Fruit fly (Drosophila melanogaster) whole organism, embryonic: ENCODE data around the gene Dok.
A peak's percentile ranks its signal among the peaks of the same experiment; 100 is the strongest.

Source experiments
- Ada2b ChIP-seq: fragments of 200-800 bp; sonication (Bioruptor generic); IDR thresholded peaks from 2 replicates; pipeline ENCODE4 v1.3.6; 2022; ENCODE audit warnings: missing biosample characterization, missing genetic modification characterization
- CG10267 ChIP-seq: fragments of 200-800 bp; sonication (Bioruptor generic); optimal IDR thresholded peaks from 2 replicates; lab custom pipeline; 2018; ENCODE audit warnings: missing biosample characterization, mild to moderate bottlenecking, missing genetic modification characterization, moderate library complexity
- CG10565 ChIP-seq: fragments of 200-800 bp; sonication (Bioruptor generic); optimal IDR thresholded peaks from 3 replicates; lab custom pipeline; 2016; ENCODE audit warnings: missing biosample characterization, mild to moderate bottlenecking, missing genetic modification characterization
- CG10654 ChIP-seq: fragments of 200-800 bp; sonication (Bioruptor generic); optimal IDR thresholded peaks from 2 replicates; lab custom pipeline; 2016; ENCODE audit warnings: missing biosample characterization, missing genetic modification characterization
- CG10979 ChIP-seq: fragments of 200-800 bp; sonication (Bioruptor generic); optimal IDR thresholded peaks from 2 replicates; lab custom pipeline; 2018; ENCODE audit warnings: missing biosample characterization, mild to moderate bottlenecking, missing genetic modification characterization, moderate library complexity
- CG12391 ChIP-seq: fragments of 200-800 bp; sonication (Bioruptor generic); optimal IDR thresholded peaks from 3 replicates; lab custom pipeline; 2018; ENCODE audit warnings: missing biosample characterization, mild to moderate bottlenecking, missing genetic modification characterization, moderate library complexity
- CG13624 ChIP-seq: fragments of 200-800 bp; sonication (Bioruptor generic); optimal IDR thresholded peaks from 2 replicates; lab custom pipeline; 2016; ENCODE audit warnings: missing biosample characterization, missing genetic modification characterization
- CG14014 ChIP-seq: fragments of 200-800 bp; sonication (Bioruptor generic); IDR thresholded peaks from 2 replicates; pipeline ENCODE4 v1.3.6; 2022; ENCODE audit warnings: missing biosample characterization, missing genetic modification characterization
- CG14441 ChIP-seq: fragments of 200-800 bp; sonication (Bioruptor generic); IDR thresholded peaks from 2 replicates; pipeline ENCODE4 v1.3.6; 2022; ENCODE audit warnings: missing biosample characterization, missing genetic modification characterization
- CG15269 ChIP-seq: fragments of 200-800 bp; sonication (Bioruptor generic); optimal IDR thresholded peaks from 2 replicates; lab custom pipeline; 2018; ENCODE audit warnings: missing biosample characterization, mild to moderate bottlenecking, missing genetic modification characterization, moderate library complexity
- CG17328 ChIP-seq: fragments of 200-800 bp; sonication (Bioruptor generic); IDR thresholded peaks from 2 replicates; pipeline ENCODE4 v1.3.6; 2022; ENCODE audit warnings: missing biosample characterization, missing genetic modification characterization
- CG17912 ChIP-seq: fragments of 200-800 bp; sonication (Bioruptor generic); optimal IDR thresholded peaks from 2 replicates; lab custom pipeline; 2018; ENCODE audit warnings: missing biosample characterization, mild to moderate bottlenecking, missing genetic modification characterization
- CG2116 ChIP-seq: fragments of 200-800 bp; sonication (Bioruptor generic); optimal IDR thresholded peaks from 3 replicates; lab custom pipeline; 2018; ENCODE audit warnings: missing biosample characterization, mild to moderate bottlenecking, missing genetic modification characterization
- CG2120 ChIP-seq: fragments of 200-800 bp; sonication (Bioruptor generic); optimal IDR thresholded peaks from 3 replicates; lab custom pipeline; 2016; ENCODE audit warnings: missing biosample characterization, missing genetic modification characterization
- CG2712 ChIP-seq: fragments of 200-800 bp; optimal IDR thresholded peaks from 3 replicates; lab custom pipeline; 2019; ENCODE audit warnings: missing biosample characterization, mild to moderate bottlenecking, missing genetic modification characterization, moderate library complexity
- CG30020 ChIP-seq: fragments of 200-800 bp; optimal IDR thresholded peaks from 2 replicates; lab custom pipeline; 2019; ENCODE audit warnings: missing biosample characterization, mild to moderate bottlenecking, missing genetic modification characterization, moderate library complexity
- CG3163 ChIP-seq: fragments of 200-800 bp; sonication (Bioruptor generic); optimal IDR thresholded peaks from 3 replicates; lab custom pipeline; 2016; ENCODE audit warnings: missing biosample characterization, missing genetic modification characterization
- CG3281 ChIP-seq: fragments of 200-800 bp; sonication (Bioruptor generic); optimal IDR thresholded peaks from 3 replicates; lab custom pipeline; 2017; ENCODE audit warnings: missing biosample characterization, mild to moderate bottlenecking, missing genetic modification characterization
- CG3838 ChIP-seq: fragments of 200-800 bp; sonication (Bioruptor generic); optimal IDR thresholded peaks from 3 replicates; lab custom pipeline; 2016; ENCODE audit warnings: missing biosample characterization, missing genetic modification characterization
- CG3995 ChIP-seq: fragments of 200-800 bp; sonication (Bioruptor generic); optimal IDR thresholded peaks from 3 replicates; lab custom pipeline; 2016; ENCODE audit warnings: missing biosample characterization, missing genetic modification characterization
- CG4328 ChIP-seq: fragments of 200-800 bp; sonication (Bioruptor generic); optimal IDR thresholded peaks from 3 replicates; lab custom pipeline; 2017; ENCODE audit warnings: missing biosample characterization, missing genetic modification reagents, missing genetic modification characterization
- CG4424 ChIP-seq: fragments of 200-800 bp; sonication (Bioruptor generic); optimal IDR thresholded peaks from 3 replicates; lab custom pipeline; 2016; ENCODE audit warnings: missing biosample characterization, missing genetic modification characterization
- CG7963 ChIP-seq: fragments of 200-800 bp; sonication (Bioruptor generic); IDR thresholded peaks from 3 replicates; pipeline ENCODE4 v1.3.6; 2022; ENCODE audit warnings: missing biosample characterization, missing genetic modification characterization; ENCODE audit not compliant: partially characterized antibody
- CG8765 ChIP-seq: fragments of 200-800 bp; sonication (Bioruptor generic); IDR thresholded peaks from 2 replicates; pipeline ENCODE4 v1.3.6; 2022; ENCODE audit warnings: missing biosample characterization, missing genetic modification characterization
- CG9797 ChIP-seq: fragments of 200-800 bp; sonication (Bioruptor generic); optimal IDR thresholded peaks from 3 replicates; lab custom pipeline; 2018; ENCODE audit warnings: missing biosample characterization, mild to moderate bottlenecking, missing genetic modification characterization
- Deaf1 ChIP-seq: fragments of 200-800 bp; optimal IDR thresholded peaks from 3 replicates; lab custom pipeline; 2019; ENCODE audit warnings: missing biosample characterization, mild to moderate bottlenecking, missing genetic modification characterization, moderate library complexity
- Jarid2 ChIP-seq: fragments of 200-800 bp; sonication (Bioruptor generic); optimal IDR thresholded peaks from 3 replicates; lab custom pipeline; 2017; ENCODE audit warnings: mild to moderate bottlenecking, missing biosample characterization, missing genetic modification reagents, missing genetic modification characterization
- Med ChIP-seq: fragments of 200-800 bp; sonication (Bioruptor generic); peaks from one replicate; lab custom pipeline; 2016; ENCODE audit warnings: missing biosample characterization, missing genetic modification characterization, mild to moderate bottlenecking, inconsistent platforms, moderate library complexity
- Optix ChIP-seq: fragments of 200-800 bp; sonication (Bioruptor generic); IDR thresholded peaks from 3 replicates; pipeline ENCODE4 v1.3.6; 2022; ENCODE audit warnings: missing biosample characterization, missing genetic modification characterization
- Scr ChIP-seq: fragments of 200-800 bp; sonication (Bioruptor generic); IDR thresholded peaks from 2 replicates; pipeline ENCODE4 v1.3.6; 2022; ENCODE audit warnings: missing biosample characterization, missing genetic modification characterization; ENCODE audit not compliant: partially characterized antibody
- Side ChIP-seq: fragments of 200-800 bp; sonication (Bioruptor generic); optimal IDR thresholded peaks from 2 replicates; lab custom pipeline; 2016; ENCODE audit warnings: missing biosample characterization, missing genetic modification characterization
- Sox100B ChIP-seq: fragments of 200-800 bp; sonication (Bioruptor generic); optimal IDR thresholded peaks from 3 replicates; lab custom pipeline; 2018; ENCODE audit warnings: missing biosample characterization, mild to moderate bottlenecking, missing genetic modification characterization
- Xbp1 ChIP-seq: fragments of 200-800 bp; sonication (Bioruptor generic); optimal IDR thresholded peaks from 3 replicates; lab custom pipeline; 2016; ENCODE audit warnings: missing biosample characterization, mild to moderate bottlenecking, missing genetic modification characterization
- ash1 ChIP-seq: fragments of 200-800 bp; sonication (Bioruptor generic); optimal IDR thresholded peaks from 2 replicates; lab custom pipeline; 2018; ENCODE audit warnings: missing biosample characterization, mild to moderate bottlenecking, missing genetic modification characterization
- bbx ChIP-seq: fragments of 200-800 bp; sonication (Bioruptor generic); IDR thresholded peaks from 2 replicates; pipeline ENCODE4 v1.3.6; 2022; ENCODE audit warnings: missing biosample characterization, missing genetic modification characterization; ENCODE audit not compliant: partially characterized antibody
- fu2 ChIP-seq: fragments of 200-800 bp; sonication (Bioruptor generic); optimal IDR thresholded peaks from 2 replicates; lab custom pipeline; 2016; ENCODE audit warnings: missing biosample characterization, missing genetic modification characterization
- gcm2 ChIP-seq: fragments of 200-800 bp; sonication (Bioruptor generic); optimal IDR thresholded peaks from 2 replicates; lab custom pipeline; 2016; ENCODE audit warnings: missing biosample characterization, missing genetic modification characterization
- gsb-n ChIP-seq: fragments of 200-800 bp; sonication (Bioruptor generic); optimal IDR thresholded peaks from 3 replicates; lab custom pipeline; 2018; ENCODE audit warnings: missing biosample characterization, mild to moderate bottlenecking, missing genetic modification characterization
- insv ChIP-seq, 2 experiments: fragments of 200-800 bp; sonication (Bioruptor generic); optimal IDR thresholded peaks; 3 replicates each; lab custom pipeline; 2016 to 2018; ENCODE audit warnings: missing biosample characterization in 2 of 2, missing genetic modification characterization in 2 of 2
- kah ChIP-seq: fragments of 200-800 bp; sonication (Bioruptor generic); optimal IDR thresholded peaks from 2 replicates; lab custom pipeline; 2018; ENCODE audit warnings: missing biosample characterization, mild to moderate bottlenecking, missing genetic modification characterization
- lab ChIP-seq: fragments of 200-800 bp; sonication (Bioruptor generic); optimal IDR thresholded peaks from 3 replicates; lab custom pipeline; 2017; ENCODE audit warnings: missing biosample characterization, missing genetic modification characterization, mild to moderate bottlenecking, moderate library complexity, missing genetic modification reagents
- mirr ChIP-seq: fragments of 200-800 bp; sonication (Bioruptor generic); optimal IDR thresholded peaks from 3 replicates; lab custom pipeline; 2018; ENCODE audit warnings: missing biosample characterization, mild to moderate bottlenecking, missing genetic modification characterization
- pfk ChIP-seq: fragments of 200-800 bp; sonication (Bioruptor generic); optimal IDR thresholded peaks from 2 replicates; lab custom pipeline; 2018; ENCODE audit warnings: missing biosample characterization, mild to moderate bottlenecking, missing genetic modification characterization, moderate library complexity
- row ChIP-seq: fragments of 200-800 bp; sonication (Bioruptor generic); IDR thresholded peaks from 3 replicates; pipeline ENCODE4 v1.3.6; 2022; ENCODE audit warnings: missing biosample characterization, missing genetic modification characterization
- sens-2 ChIP-seq: fragments of 200-800 bp; sonication (Bioruptor generic); IDR thresholded peaks from 2 replicates; pipeline ENCODE4 v1.3.6; 2022; ENCODE audit warnings: missing biosample characterization, missing genetic modification characterization
- tna ChIP-seq: fragments of 200-800 bp; sonication (Bioruptor generic); IDR thresholded peaks from 2 replicates; pipeline ENCODE4 v1.3.6; 2022; ENCODE audit warnings: missing biosample characterization, missing genetic modification characterization; ENCODE audit not compliant: partially characterized antibody
- tup ChIP-seq: fragments of 200-800 bp; sonication (Bioruptor generic); optimal IDR thresholded peaks from 2 replicates; lab custom pipeline; 2016; ENCODE audit warnings: missing biosample characterization, mild to moderate bottlenecking, missing genetic modification characterization, moderate library complexity

Gene Dok

DNA sequence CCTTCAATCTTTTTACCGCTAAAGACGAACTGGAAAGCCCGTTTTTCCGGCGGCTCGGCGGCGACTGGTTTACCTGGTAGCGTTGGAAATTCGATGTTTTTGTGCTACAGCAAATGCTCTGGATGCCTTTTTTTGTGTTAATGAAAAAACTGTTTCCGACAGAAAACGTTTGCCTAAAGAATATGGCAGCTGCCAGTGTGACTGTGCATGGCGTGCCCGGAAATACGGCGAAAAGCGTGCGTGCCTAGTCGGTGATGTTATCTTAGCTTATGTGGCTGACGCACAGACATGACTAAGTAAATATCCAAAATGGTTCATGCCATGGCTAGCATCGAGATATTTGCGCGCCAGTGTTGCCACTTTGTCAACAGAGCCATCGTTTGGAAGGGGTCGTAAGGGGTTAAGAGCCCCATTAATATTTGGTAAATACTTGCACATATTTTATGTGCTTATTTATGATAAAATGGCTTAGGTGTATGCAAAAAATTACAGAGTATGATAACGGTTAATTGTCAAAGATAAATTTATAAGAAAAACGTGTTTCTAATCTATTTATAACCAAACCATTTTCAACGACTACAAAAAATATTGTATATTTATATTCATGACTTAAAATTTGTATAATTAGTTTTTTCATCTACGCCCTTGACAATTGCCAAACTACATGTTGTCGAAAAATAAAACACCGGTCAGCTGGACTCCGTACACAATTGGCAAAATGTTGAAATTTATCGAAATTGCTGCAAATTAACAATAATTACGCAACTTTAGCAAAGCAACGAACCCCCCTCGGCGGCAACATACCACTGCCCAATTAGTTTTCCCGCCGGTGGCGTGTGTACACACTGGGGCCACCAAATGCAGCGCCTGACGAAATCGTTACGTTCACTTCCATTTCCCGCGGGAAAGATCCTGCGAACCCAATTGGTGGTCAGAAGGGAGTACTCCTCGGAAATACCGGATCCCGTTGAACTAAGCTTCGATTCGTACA lies 37.7 kb upstream of the Dok start, which contains the start of gene CG2059 (continued):
- TF ChIP-seq CG2712 (tag; lab: Kevin White, UChicago): peak; percentile 53
- no peak for TF ChIP-seq CG17328 (GFP tag; lab: Robert Waterston, UW)
- TF ChIP-seq CG7963 (GFP tag; lab: Robert Waterston, UW): 0 out of 3 replicates have a peak, but pooled peaks have one; percentile 36
- TF ChIP-seq CG30020: peak; percentile 59
- no peak for TF ChIP-seq CG10565 (GFP tag; lab: Kevin White, UChicago)
- peak; percentile 24 for TF ChIP-seq CG10979
- peak; percentile 26 for TF ChIP-seq CG13624
- peak; percentile 49 for TF ChIP-seq Jarid2 (GFP tag; lab: Kevin White, UChicago)
- TF ChIP-seq tup (GFP tag; lab: Kevin White, UChicago): no peak
- TF ChIP-seq CG2120 (GFP tag; lab: Kevin White, UChicago): peak; percentile 56
- no peak for TF ChIP-seq kah (GFP tag; lab: Kevin White, UChicago)
- peak; percentile 3 for TF ChIP-seq Side (GFP tag; lab: Kevin White, UChicago)
- peak; percentile 29 for TF ChIP-seq mirr (GFP tag; lab: Kevin White, UChicago)
- TF ChIP-seq CG15269 (tag; lab: Kevin White, UChicago): peak; percentile 4
- TF ChIP-seq CG10654 (GFP tag; lab: Kevin White, UChicago): peak; percentile 38
- no peak for TF ChIP-seq fu2 (GFP tag; lab: Kevin White, UChicago)
- peak; percentile 23 for TF ChIP-seq ash1 (GFP tag; lab: Kevin White, UChicago)
- TF ChIP-seq CG8765 (GFP tag; lab: Robert Waterston, UW): 0 out of 2 replicates have a peak, but pooled peaks have one; percentile 23
- no peak for TF ChIP-seq sens-2 (GFP tag; lab: Robert Waterston, UW)
- TF ChIP-seq insv (GFP tag; optimal IDR thresholded peaks at IDR 0.05; lab: Kevin White, UChicago): peak in 1 of 2 experiments; percentile 35
- peak; percentile 16 for TF ChIP-seq CG3995 (GFP tag; lab: Kevin White, UChicago)
- peak; percentile 24; the same call in 1 of the 2 replicates for TF ChIP-seq CG14014 (GFP tag; lab: Robert Waterston, UW)
- peak; percentile 44 for TF ChIP-seq CG3281 (GFP tag; lab: Kevin White, UChicago)
- TF ChIP-seq CG2116 (GFP tag; lab: Kevin White, UChicago): peak; percentile 64
- TF ChIP-seq Optix (GFP tag; lab: Robert Waterston, UW): no peak
- peak; percentile 8 for TF ChIP-seq gsb-n
- no peak for TF ChIP-seq CG4328 (GFP tag; lab: Kevin White, UChicago)
- TF ChIP-seq CG17912 (GFP tag; lab: Kevin White, UChicago): peak; percentile 63
- TF ChIP-seq CG3838 (GFP tag; lab: Kevin White, UChicago): no peak
- TF ChIP-seq CG12391 (tag; lab: Kevin White, UChicago): peak; percentile 52
- TF ChIP-seq Sox100B (GFP tag; lab: Kevin White, UChicago): no peak
- TF ChIP-seq tna (GFP tag; lab: Robert Waterston, UW): peak; percentile 11; the same call in 1 of the 2 replicates
- TF ChIP-seq pfk (GFP tag; lab: Kevin White, UChicago): peak; percentile 23
- peak; percentile 13 for TF ChIP-seq CG4424 (GFP tag; lab: Kevin White, UChicago)
- TF ChIP-seq Ada2b (GFP tag; lab: Robert Waterston, UW): peak; percentile 20; the same call in 1 of the 2 replicates
- peak; percentile 66 for TF ChIP-seq CG3163 (GFP tag; lab: Kevin White, UChicago)
- peak; percentile 85 for TF ChIP-seq row
- TF ChIP-seq Scr (GFP tag; lab: Robert Waterston, UW): peak; percentile 33
- TF ChIP-seq Deaf1 (tag; lab: Kevin White, UChicago): no peak
- peak; percentile 66 for TF ChIP-seq CG10267 (tag; lab: Kevin White, UChicago)
- TF ChIP-seq CG14441: peak; percentile 47
- peak; percentile 55 for TF ChIP-seq lab
- peak; percentile 63 for TF ChIP-seq Xbp1 (GFP tag; lab: Kevin White, UChicago)
- no peak for TF ChIP-seq gcm2 (GFP tag; lab: Kevin White, UChicago)
- TF ChIP-seq Med (GFP tag; lab: Kevin White, UChicago): peak; percentile 97
- TF ChIP-seq bbx (GFP tag; lab: Robert Waterston, UW): peak; percentile 58
- peak; percentile 96 for TF ChIP-seq CG9797 (GFP tag; lab: Kevin White, UChicago)
